Fruit fly (Drosophila melanogaster): Measurements from ENCODE around the gene yellow-k.
A peak's percentile ranks its signal among the peaks of the same experiment; 100 is the strongest.

The yellow-k gene

dm6 chr3L:15537916-15538581 is 17.6 kb downstream of the yellow-k start (continued):
- peak; percentile 15 for TF ChIP-seq NK7.1 (GFP tag; optimal IDR thresholded peaks at IDR 0.05)
- TF ChIP-seq hbn (GFP tag; IDR thresholded peaks at IDR 0.05; ENCODE audit: partially characterized antibody): no peak
- 0 out of 2 replicates have a peak, but pooled peaks have one; percentile 11 for TF ChIP-seq CG11696 (GFP tag; IDR thresholded peaks at IDR 0.05)
- no peak for TF ChIP-seq CG13894 (tag; optimal IDR thresholded peaks at IDR 0.05)
- TF ChIP-seq Dfd (GFP tag; optimal IDR thresholded peaks at IDR 0.05): no peak
- TF ChIP-seq CG8944 (GFP tag; optimal IDR thresholded peaks at IDR 0.05): peak; percentile 11
- TF ChIP-seq cato (GFP tag; optimal IDR thresholded peaks at IDR 0.05; ENCODE audit: borderline replicate concordance): peak; percentile 57
- no peak for TF ChIP-seq Ets65A (GFP tag)
- peak; percentile 75 for TF ChIP-seq Asciz (GFP tag; optimal IDR thresholded peaks at IDR 0.05)
- no peak for TF ChIP-seq ham (GFP tag; IDR thresholded peaks at IDR 0.05)
- no peak for TF ChIP-seq YL-1 (GFP tag; optimal IDR thresholded peaks at IDR 0.05)
- TF ChIP-seq CG18619 (GFP tag; optimal IDR thresholded peaks at IDR 0.05): peak; percentile 66
- peak; percentile 24 for TF ChIP-seq CG6813 (GFP tag; optimal IDR thresholded peaks at IDR 0.05)
- TF ChIP-seq CG13775 (GFP tag; optimal IDR thresholded peaks at IDR 0.05): peak; percentile 74
- TF ChIP-seq Myb (GFP tag; optimal IDR thresholded peaks at IDR 0.05): peak; percentile 12
- TF ChIP-seq CG3995 (GFP tag; optimal IDR thresholded peaks at IDR 0.05): no peak
- peak in 1 of 2 experiments; percentile 35 for TF ChIP-seq Hr78 (GFP tag; optimal IDR thresholded peaks at IDR 0.05)
- TF ChIP-seq CG17912 (GFP tag; optimal IDR thresholded peaks at IDR 0.05): no peak
- TF ChIP-seq HHEX (GFP tag; optimal IDR thresholded peaks at IDR 0.05): peak; percentile 63
- peak; percentile 31 for TF ChIP-seq Deaf1 (tag; optimal IDR thresholded peaks at IDR 0.05)
- TF ChIP-seq CG16815 (GFP tag; optimal IDR thresholded peaks at IDR 0.05): peak; percentile 52
- TF ChIP-seq Spps (tag; optimal IDR thresholded peaks at IDR 0.05): peak; percentile 35
- no peak for TF ChIP-seq p53 (GFP tag; optimal IDR thresholded peaks at IDR 0.05)
- 0 out of 3 replicates have a peak, but pooled peaks have one; percentile 10 for TF ChIP-seq Aef1 (GFP tag; IDR thresholded peaks at IDR 0.05)
- peak; percentile 0 for TF ChIP-seq Six4 (GFP tag; optimal IDR thresholded peaks at IDR 0.05)
- TF ChIP-seq CG12942 (GFP tag; optimal IDR thresholded peaks at IDR 0.05): peak; percentile 24
- no peak for TF ChIP-seq Opbp (GFP tag; IDR thresholded peaks at IDR 0.05; ENCODE audit: partially characterized antibody)
- peak; percentile 56 for TF ChIP-seq CG18476 (GFP tag; optimal IDR thresholded peaks at IDR 0.05)
- peak; percentile 5 for TF ChIP-seq CG17568 (GFP tag; optimal IDR thresholded peaks at IDR 0.05)
- TF ChIP-seq CG7928 (GFP tag; optimal IDR thresholded peaks at IDR 0.05): no peak
- peak; percentile 54 for TF ChIP-seq ATbp (GFP tag; optimal IDR thresholded peaks at IDR 0.05)
- peak; percentile 81 for TF ChIP-seq CG30403 (GFP tag; optimal IDR thresholded peaks at IDR 0.05)
- no peak for TF ChIP-seq CG8478 (optimal IDR thresholded peaks at IDR 0.05)
- TF ChIP-seq CG32532 (GFP tag; IDR thresholded peaks at IDR 0.05): no peak; the same call in 1 of the 2 replicates
- TF ChIP-seq Camta (GFP tag; optimal IDR thresholded peaks at IDR 0.05): peak; percentile 35
- peak; percentile 35 to 36 for TF ChIP-seq dpn (GFP tag; optimal IDR thresholded peaks at IDR 0.05)
- no peak for TF ChIP-seq ac (GFP tag; optimal IDR thresholded peaks at IDR 0.05)
- TF ChIP-seq CG10267 (tag; optimal IDR thresholded peaks at IDR 0.05): peak; percentile 63
- no peak for TF ChIP-seq CG11085 (GFP tag; IDR thresholded peaks at IDR 0.05)
- peak; percentile 77 for TF ChIP-seq CG8924 (tag; optimal IDR thresholded peaks at IDR 0.05)
- TF ChIP-seq CG12769 (tag; optimal IDR thresholded peaks at IDR 0.05): no peak
- no peak for TF ChIP-seq gcm2 (GFP tag; optimal IDR thresholded peaks at IDR 0.05)
- peak; percentile 63 for TF ChIP-seq CG17385 (GFP tag; optimal IDR thresholded peaks at IDR 0.05)
- no peak for TF ChIP-seq usp (GFP tag; optimal IDR thresholded peaks at IDR 0.05)
- TF ChIP-seq D19B (GFP tag; optimal IDR thresholded peaks at IDR 0.05): peak; percentile 4
- TF ChIP-seq CG8089 (GFP tag; optimal IDR thresholded peaks at IDR 0.05): no peak
- peak; percentile 96 for TF ChIP-seq sens (GFP tag)
- TF ChIP-seq CG7372 (GFP tag; IDR thresholded peaks at IDR 0.05): no peak
- TF ChIP-seq lov (optimal IDR thresholded peaks at IDR 0.05): no peak
- no peak for TF ChIP-seq lov (GFP tag; IDR thresholded peaks at IDR 0.05)

All from whole organism, embryonic.